Worm (Caenorhabditis elegans): ENCODE results near the gene T26C5.5.

ce11 chrII:9210076-9210475 is 36.5 kb downstream of the T26C5.5 start, which contains the start of gene ZK1067.4:
- TF ChIP-seq elt-2 (tag; optimal IDR thresholded peaks at IDR 0.05) (no peak), C08G9.2 (tag; optimal IDR thresholded peaks at IDR 0.05) (no peak), ama-1 (optimal IDR thresholded peaks at IDR 0.05) (no peak), gmeb-2 (tag; optimal IDR thresholded peaks at IDR 0.05) (no peak)
